Fruit fly (Drosophila melanogaster): ENCODE results near the gene chif.

Gene chif

dm6 chr2L:16357865-16358264 is 5.4 kb upstream of the chif start:
- no peak for TF ChIP-seq Clk (GFP tag; optimal IDR thresholded peaks at IDR 0.05)
- no peak for TF ChIP-seq Hr96 (GFP tag; optimal IDR thresholded peaks at IDR 0.05)
- TF ChIP-seq CG33017 (tag; optimal IDR thresholded peaks at IDR 0.05) = no peak
- no peak for TF ChIP-seq pad (GFP tag; optimal IDR thresholded peaks at IDR 0.05)
- no peak for TF ChIP-seq cic (GFP tag; optimal IDR thresholded peaks at IDR 0.05)
- no peak for TF ChIP-seq CG7045 (GFP tag; optimal IDR thresholded peaks at IDR 0.05)
- TF ChIP-seq cnc (optimal IDR thresholded peaks at IDR 0.05) = no peak
- no peak for TF ChIP-seq CG1620 (GFP tag; optimal IDR thresholded peaks at IDR 0.05)
- no peak for TF ChIP-seq Mnt (GFP tag; optimal IDR thresholded peaks at IDR 0.05)
- no peak for TF ChIP-seq CG11617 (GFP tag; optimal IDR thresholded peaks at IDR 0.05)
- TF ChIP-seq Crg-1 (GFP tag; optimal IDR thresholded peaks at IDR 0.05) = no peak
- TF ChIP-seq ovo (GFP tag; optimal IDR thresholded peaks at IDR 0.05) = no peak
- TF ChIP-seq CG12768 (GFP tag; optimal IDR thresholded peaks at IDR 0.05) = no peak
- no peak for TF ChIP-seq CG14711 (tag; optimal IDR thresholded peaks at IDR 0.05)
- TF ChIP-seq kay (GFP tag; ENCODE audit: borderline replicate concordance) = no peak
- no peak for TF ChIP-seq CG5204 (GFP tag; optimal IDR thresholded peaks at IDR 0.05)
- no peak for TF ChIP-seq toe (GFP tag; optimal IDR thresholded peaks at IDR 0.05)

- peak; percentile 10 for TF ChIP-seq kay (GFP tag; ENCODE audit: borderline replicate concordance)
- peak; percentile 69 for TF ChIP-seq tj (GFP tag; optimal IDR thresholded peaks at IDR 0.05)
- TF ChIP-seq Clk (GFP tag; optimal IDR thresholded peaks at IDR 0.05) = no peak
- peak; percentile 86 for TF ChIP-seq CG14711 (tag; optimal IDR thresholded peaks at IDR 0.05)
- TF ChIP-seq bab1 (GFP tag; optimal IDR thresholded peaks at IDR 0.05) = peak; percentile 42
- no peak for TF ChIP-seq Crg-1 (GFP tag; optimal IDR thresholded peaks at IDR 0.05)
Measured at dm6 chr2L:16356249-16357025, 4.0 kb upstream of the chif start, which contains the start of gene CaBP1. CaBP1 (minus strand) TSS chr2L:16356735.

- no peak for TF ChIP-seq Crg-1 (GFP tag; optimal IDR thresholded peaks at IDR 0.05)
- no peak for TF ChIP-seq CG7045 (GFP tag; optimal IDR thresholded peaks at IDR 0.05)
- no peak for TF ChIP-seq CG12768 (GFP tag; optimal IDR thresholded peaks at IDR 0.05)
Measured at dm6 chr2L:16353765-16354164, 1.3 kb upstream of the chif start.

- no peak for TF ChIP-seq Mnt (GFP tag; optimal IDR thresholded peaks at IDR 0.05)
- no peak for TF ChIP-seq tj (GFP tag; optimal IDR thresholded peaks at IDR 0.05)
- no peak for TF ChIP-seq CG11617 (GFP tag; optimal IDR thresholded peaks at IDR 0.05)
- peak; percentile 28 for TF ChIP-seq cic (GFP tag; optimal IDR thresholded peaks at IDR 0.05)
- TF ChIP-seq CG1620 (GFP tag; optimal IDR thresholded peaks at IDR 0.05) = no peak
Measured at dm6 chr2L:16351805-16352584, 433 bp downstream of the chif start.

dm6 chr2L:16350742-16351568 is 1.5 kb downstream of the chif start:
- TF ChIP-seq kay (GFP tag; ENCODE audit: borderline replicate concordance) (peak; percentile 78), toe (GFP tag; optimal IDR thresholded peaks at IDR 0.05) (peak; percentile 86), CG7101 (tag; optimal IDR thresholded peaks at IDR 0.05) (peak; percentile 97), CG12768 (GFP tag; optimal IDR thresholded peaks at IDR 0.05) (peak; percentile 96), pad (GFP tag; optimal IDR thresholded peaks at IDR 0.05) (peak; percentile 88), ovo (GFP tag; optimal IDR thresholded peaks at IDR 0.05) (peak; percentile 82), tj (GFP tag; optimal IDR thresholded peaks at IDR 0.05) (peak; percentile 98), cnc (optimal IDR thresholded peaks at IDR 0.05) (no peak), Clk (GFP tag; optimal IDR thresholded peaks at IDR 0.05) (peak; percentile 91), Mnt (GFP tag; optimal IDR thresholded peaks at IDR 0.05) (peak; percentile 85), CG1620 (GFP tag; optimal IDR thresholded peaks at IDR 0.05) (peak; percentile 90), CG5204 (GFP tag; optimal IDR thresholded peaks at IDR 0.05) (peak; percentile 94), CG14711 (tag; optimal IDR thresholded peaks at IDR 0.05) (peak; percentile 93), bab1 (GFP tag; optimal IDR thresholded peaks at IDR 0.05) (peak; percentile 99), Crg-1 (GFP tag; optimal IDR thresholded peaks at IDR 0.05) (peak; percentile 93), CG7045 (GFP tag; optimal IDR thresholded peaks at IDR 0.05) (peak; percentile 96), CG11617 (GFP tag; optimal IDR thresholded peaks at IDR 0.05) (peak; percentile 95), Hr96 (GFP tag; optimal IDR thresholded peaks at IDR 0.05) (peak; percentile 91), CG33017 (tag; optimal IDR thresholded peaks at IDR 0.05) (peak; percentile 97), cic (GFP tag; optimal IDR thresholded peaks at IDR 0.05) (peak; percentile 72)

dm6 chr2L:16350160-16350633 is 2.2 kb downstream of the chif start:
- peak; percentile 50 for TF ChIP-seq CG7045 (GFP tag; optimal IDR thresholded peaks at IDR 0.05)
- TF ChIP-seq Hr96 (GFP tag; optimal IDR thresholded peaks at IDR 0.05) = peak; percentile 45
- TF ChIP-seq Crg-1 (GFP tag; optimal IDR thresholded peaks at IDR 0.05) = peak; percentile 42
- no peak for TF ChIP-seq cic (GFP tag; optimal IDR thresholded peaks at IDR 0.05)
- TF ChIP-seq CG14711 (tag; optimal IDR thresholded peaks at IDR 0.05) = peak; percentile 38
- no peak for TF ChIP-seq cnc (optimal IDR thresholded peaks at IDR 0.05)
- TF ChIP-seq Mnt (GFP tag; optimal IDR thresholded peaks at IDR 0.05) = no peak
- TF ChIP-seq tj (GFP tag; optimal IDR thresholded peaks at IDR 0.05) = no peak
- TF ChIP-seq CG33017 (tag; optimal IDR thresholded peaks at IDR 0.05) = peak; percentile 67
- no peak for TF ChIP-seq Clk (GFP tag; optimal IDR thresholded peaks at IDR 0.05)
- peak; percentile 53 for TF ChIP-seq pad (GFP tag; optimal IDR thresholded peaks at IDR 0.05)
- peak; percentile 57 for TF ChIP-seq CG12768 (GFP tag; optimal IDR thresholded peaks at IDR 0.05)
- TF ChIP-seq CG5204 (GFP tag; optimal IDR thresholded peaks at IDR 0.05) = peak; percentile 19
- TF ChIP-seq bab1 (GFP tag; optimal IDR thresholded peaks at IDR 0.05) = peak; percentile 67
- TF ChIP-seq CG7101 (tag; optimal IDR thresholded peaks at IDR 0.05) = peak; percentile 71
- TF ChIP-seq CG11617 (GFP tag; optimal IDR thresholded peaks at IDR 0.05) = peak; percentile 68
- peak; percentile 70 for TF ChIP-seq toe (GFP tag; optimal IDR thresholded peaks at IDR 0.05)
- no peak for TF ChIP-seq kay (GFP tag; ENCODE audit: borderline replicate concordance)
- TF ChIP-seq CG1620 (GFP tag; optimal IDR thresholded peaks at IDR 0.05) = peak; percentile 75
- TF ChIP-seq ovo (GFP tag; optimal IDR thresholded peaks at IDR 0.05) = peak; percentile 79
